Worm (Caenorhabditis elegans) whole organism, L2 larva: Measurements from ENCODE around the gene fipr-15.

Experiments used
- C34F6.9 ChIP-seq: fragments of 150-350 bp; optimal IDR thresholded peaks from 2 replicates; lab custom pipeline; 2014; ENCODE audit warnings: missing biosample characterization, missing genetic modification characterization
- R02D3.7 ChIP-seq: fragments of 150-350 bp; optimal IDR thresholded peaks from 2 replicates; lab custom pipeline; 2014; ENCODE audit warnings: missing biosample characterization, missing genetic modification characterization
- Y55F3AM.14 ChIP-seq: fragments of 200-800 bp; sonication (Bioruptor generic); optimal IDR thresholded peaks from 2 replicates; lab custom pipeline; 2018; ENCODE audit warnings: mild to moderate bottlenecking, missing genetic modification characterization, missing compliant biosample characterization
- ZK546.5 ChIP-seq: sonication (generic microtip); optimal IDR thresholded peaks from 2 replicates; lab custom pipeline; 2017; ENCODE audit warnings: missing biosample characterization, missing genetic modification characterization
- alr-1 ChIP-seq: fragments of 150-350 bp; optimal IDR thresholded peaks from 2 replicates; lab custom pipeline; 2014; ENCODE audit warnings: missing biosample characterization, missing genetic modification characterization
- aly-2 ChIP-seq: fragments of 150-350 bp; optimal IDR thresholded peaks from 2 replicates; lab custom pipeline; 2014; ENCODE audit warnings: missing biosample characterization, missing genetic modification characterization
- blmp-1 ChIP-seq: sonication (generic microtip); optimal IDR thresholded peaks from 2 replicates; lab custom pipeline; 2017; ENCODE audit warnings: missing genetic modification characterization, mild to moderate bottlenecking, missing compliant biosample characterization, antibody characterized with exemption, moderate library complexity; ENCODE audit not compliant: insufficient read depth
- ceh-82 ChIP-seq: fragments of 150-350 bp; optimal IDR thresholded peaks from 2 replicates; lab custom pipeline; 2014; ENCODE audit warnings: missing biosample characterization, missing genetic modification characterization
- crh-2 ChIP-seq: sonication (generic microtip); optimal IDR thresholded peaks from 2 replicates; lab custom pipeline; 2017; ENCODE audit warnings: missing biosample characterization, missing genetic modification characterization
- dmd-4 ChIP-seq: sonication (generic microtip); optimal IDR thresholded peaks from 2 replicates; lab custom pipeline; 2017; ENCODE audit warnings: missing biosample characterization, missing genetic modification characterization
- egl-27 ChIP-seq: sonication (generic microtip); optimal IDR thresholded peaks from 3 replicates; lab custom pipeline; 2017; ENCODE audit warnings: missing biosample characterization, missing genetic modification reagents, missing genetic modification characterization
- elt-1 ChIP-seq: fragments of 150-350 bp; optimal IDR thresholded peaks from 2 replicates; lab custom pipeline; 2014; ENCODE audit warnings: missing biosample characterization, missing genetic modification characterization
- elt-3 ChIP-seq: sonication (generic microtip); optimal IDR thresholded peaks from 2 replicates; lab custom pipeline; 2017; ENCODE audit warnings: missing biosample characterization, missing genetic modification characterization
- fos-1 ChIP-seq: fragments of 150-350 bp; optimal IDR thresholded peaks from 2 replicates; lab custom pipeline; 2014; ENCODE audit warnings: missing biosample characterization, missing genetic modification characterization
- gmeb-1 ChIP-seq: fragments of 150-350 bp; optimal IDR thresholded peaks from 2 replicates; lab custom pipeline; 2014; ENCODE audit warnings: missing biosample characterization, missing genetic modification characterization
- lin-11 ChIP-seq: fragments of 150-350 bp; sonication (generic microtip); optimal IDR thresholded peaks from 2 replicates; lab custom pipeline; 2014; ENCODE audit warnings: missing biosample characterization, missing genetic modification characterization, inconsistent platforms, mixed read lengths
- lin-13 ChIP-seq: fragments of 150-350 bp; optimal IDR thresholded peaks from 2 replicates; lab custom pipeline; 2014; ENCODE audit warnings: missing biosample characterization, missing genetic modification reagents, missing genetic modification characterization
- lin-39 ChIP-seq: fragments of 150-350 bp; optimal IDR thresholded peaks from 2 replicates; lab custom pipeline; 2014; ENCODE audit warnings: missing biosample characterization, missing genetic modification reagents, missing genetic modification characterization
- lsy-2 ChIP-seq, 2 experiments: fragments of 150-350 bp in 1 of 2; sonication (generic microtip) in 1 of 2; optimal IDR thresholded peaks; 2 replicates each; lab custom pipeline; 2014 to 2017; ENCODE audit warnings: missing biosample characterization in 2 of 2, missing genetic modification characterization in 2 of 2
- mab-5 ChIP-seq: fragments of 150-350 bp; optimal IDR thresholded peaks from 2 replicates; lab custom pipeline; 2014; ENCODE audit warnings: missing biosample characterization, missing genetic modification characterization
- mbf-1 ChIP-seq: sonication (generic microtip); optimal IDR thresholded peaks from 2 replicates; lab custom pipeline; 2017; ENCODE audit warnings: missing biosample characterization, missing genetic modification characterization
- mdl-1 ChIP-seq, 2 experiments: fragments of 150-350 bp in 1 of 2; sonication (generic microtip) in 1 of 2; optimal IDR thresholded peaks; 2 replicates each; lab custom pipeline; 2017; ENCODE audit warnings: missing biosample characterization in 2 of 2, missing genetic modification characterization in 2 of 2
- nhr-10 ChIP-seq: sonication (generic microtip); optimal IDR thresholded peaks from 2 replicates; lab custom pipeline; 2017; ENCODE audit warnings: missing biosample characterization, missing genetic modification characterization
- nhr-12 ChIP-seq: fragments of 150-350 bp; optimal IDR thresholded peaks from 2 replicates; lab custom pipeline; 2014; ENCODE audit warnings: missing biosample characterization, missing genetic modification characterization
- nhr-129 ChIP-seq: fragments of 150-350 bp; optimal IDR thresholded peaks from 2 replicates; lab custom pipeline; 2014; ENCODE audit warnings: missing biosample characterization, missing genetic modification characterization
- nhr-21 ChIP-seq: fragments of 150-350 bp; optimal IDR thresholded peaks from 2 replicates; lab custom pipeline; 2014; ENCODE audit warnings: missing biosample characterization, missing genetic modification characterization
- nhr-237 ChIP-seq: fragments of 150-350 bp; optimal IDR thresholded peaks from 2 replicates; lab custom pipeline; 2014; ENCODE audit warnings: missing biosample characterization, missing genetic modification characterization
- nhr-25 ChIP-seq: fragments of 150-350 bp; sonication (generic microtip); optimal IDR thresholded peaks from 3 replicates; lab custom pipeline; 2014; ENCODE audit warnings: missing biosample characterization, missing genetic modification characterization
- nhr-6 ChIP-seq: fragments of 150-350 bp; optimal IDR thresholded peaks from 2 replicates; lab custom pipeline; 2014; ENCODE audit warnings: missing biosample characterization, missing genetic modification characterization
- nhr-77 ChIP-seq: fragments of 150-350 bp; optimal IDR thresholded peaks from 2 replicates; lab custom pipeline; 2014; ENCODE audit warnings: missing biosample characterization, missing genetic modification characterization
- skn-1 ChIP-seq: sonication (generic microtip); optimal IDR thresholded peaks from 2 replicates; lab custom pipeline; 2017; ENCODE audit warnings: missing biosample characterization, missing genetic modification characterization
- sma-3 ChIP-seq: sonication (generic microtip); optimal IDR thresholded peaks from 2 replicates; lab custom pipeline; 2016; ENCODE audit warnings: missing genetic modification reagents, missing genetic modification characterization, missing compliant biosample characterization
- sma-9 ChIP-seq, 2 experiments: fragments of 150-350 bp in 1 of 2; sonication (generic microtip) in 1 of 2; optimal IDR thresholded peaks; 2 replicates each; lab custom pipeline; 2014 to 2016; ENCODE audit warnings: missing genetic modification characterization in 2 of 2, mild to moderate bottlenecking in 1 of 2, missing biosample characterization in 1 of 2, missing compliant biosample characterization in 1 of 2, missing genetic modification reagents in 1 of 2, moderate library complexity in 1 of 2
- unc-39 ChIP-seq: fragments of 150-350 bp; optimal IDR thresholded peaks from 2 replicates; lab custom pipeline; 2014; ENCODE audit warnings: missing biosample characterization, missing genetic modification characterization
- unc-55 ChIP-seq: fragments of 150-350 bp; sonication (generic microtip); optimal IDR thresholded peaks from 3 replicates; lab custom pipeline; 2014; ENCODE audit warnings: missing biosample characterization, missing genetic modification reagents, missing genetic modification characterization
- unc-62 ChIP-seq: fragments of 150-350 bp; optimal IDR thresholded peaks from 2 replicates; lab custom pipeline; 2014; ENCODE audit warnings: missing biosample characterization, missing genetic modification reagents, missing genetic modification characterization
- zag-1 ChIP-seq: fragments of 150-350 bp; optimal IDR thresholded peaks from 2 replicates; lab custom pipeline; 2014; ENCODE audit warnings: missing biosample characterization, missing genetic modification characterization
- ztf-1 ChIP-seq: fragments of 200-800 bp; sonication (Bioruptor generic); conservative IDR thresholded peaks from 2 replicates; pipeline ENCODE4 v1.3.6; 2022; ENCODE audit warnings: missing genetic modification characterization, missing compliant biosample characterization
- ztf-11 ChIP-seq: sonication (generic microtip); optimal IDR thresholded peaks from 2 replicates; lab custom pipeline; 2017; ENCODE audit warnings: missing biosample characterization, missing genetic modification characterization
- ztf-4 ChIP-seq: fragments of 150-350 bp; optimal IDR thresholded peaks from 2 replicates; lab custom pipeline; 2014; ENCODE audit warnings: missing biosample characterization, missing genetic modification characterization

The fipr-15 gene

ce11 chrIV:10900083-10900482 lies 19.7 kb downstream of the fipr-15 start, which contains the start of gene srlf-30:
Gene srlf-30 (plus strand): TSS chrIV:10900383.
- no peak for TF ChIP-seq nhr-10 (tag; lab: Kevin White, UChicago)
- TF ChIP-seq ceh-82, result no peak
- TF ChIP-seq unc-55, result no peak
- no peak for TF ChIP-seq Y55F3AM.14 (GFP tag; lab: Kevin White, UChicago)
- TF ChIP-seq alr-1 (tag; lab: Kevin White, UChicago), result no peak
- TF ChIP-seq lin-13 (GFP tag; lab: Kevin White, UChicago), result no peak
- no peak for TF ChIP-seq mab-5
- no peak for TF ChIP-seq dmd-4 (tag; lab: Kevin White, UChicago)
- TF ChIP-seq mdl-1 (tag; optimal IDR thresholded peaks at IDR 0.05; lab: Kevin White, UChicago), result no peak
- no peak for TF ChIP-seq R02D3.7
- TF ChIP-seq fos-1 (tag; lab: Kevin White, UChicago), result no peak
- no peak for TF ChIP-seq nhr-25
- TF ChIP-seq elt-3 (tag; lab: Kevin White, UChicago), result no peak
- no peak for TF ChIP-seq nhr-6 (tag; lab: Kevin White, UChicago)
- no peak for TF ChIP-seq nhr-237 (tag; lab: Kevin White, UChicago)

- TF ChIP-seq nhr-21 (tag; lab: Kevin White, UChicago) (no peak), fos-1 (tag; lab: Kevin White, UChicago) (no peak), mbf-1 (no peak), skn-1 (no peak)
- TF ChIP-seq, all 48 proteins: peak for 0
These were observed 22.1 kb downstream of the fipr-15 start for ce11 chrIV:10902476-10902875.

ce11 chrIV:10904282-10904681 lies 23.9 kb downstream of the fipr-15 start, which contains the start of gene ZK596.3:
Gene ZK596.3 (minus strand): TSS chrIV:10904382.
- TF ChIP-seq dmd-4 (tag; lab: Kevin White, UChicago) (no peak), mdl-1 (tag; optimal IDR thresholded peaks at IDR 0.05; lab: Kevin White, UChicago) (no peak), nhr-237 (tag; lab: Kevin White, UChicago) (no peak), nhr-77 (no peak), unc-55 (no peak), C34F6.9 (tag; lab: Kevin White, UChicago) (no peak), unc-39 (no peak), blmp-1 (tag; lab: Kevin White, UChicago) (no peak), skn-1 (no peak), ztf-11 (tag; lab: Kevin White, UChicago) (no peak), nhr-6 (tag; lab: Kevin White, UChicago) (no peak), egl-27 (no peak), sma-3 (GFP tag; lab: Kevin White, UChicago) (no peak), elt-3 (tag; lab: Kevin White, UChicago) (no peak), lin-11 (no peak), ZK546.5 (tag; lab: Kevin White, UChicago) (no peak)

DNA sequence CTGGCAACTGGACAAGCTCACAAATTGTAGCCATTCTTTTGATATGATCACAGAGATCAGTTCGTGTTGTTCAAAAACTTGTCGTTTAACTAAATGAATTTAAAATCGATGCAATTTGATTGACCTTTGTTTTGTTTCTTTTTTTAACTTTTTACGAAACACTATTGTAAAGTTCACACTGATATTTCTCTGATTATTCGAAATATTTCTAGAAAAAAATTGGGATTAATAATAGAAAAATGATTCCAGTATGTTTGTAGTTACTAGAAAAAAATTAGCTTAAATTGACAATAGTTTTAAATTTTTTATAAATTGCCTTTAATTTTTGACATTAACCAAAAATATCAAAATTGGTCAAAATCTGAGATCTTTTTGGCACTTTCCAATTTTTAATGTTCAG lies 28.8 kb downstream of the fipr-15 start, which contains the start of gene ZK596.2:
TSS of gene ZK596.2 (minus strand) at position 101 of the 400 bp plus-strand sequence.
- TF ChIP-seq gmeb-1 (no peak), ztf-4 (tag; lab: Kevin White, UChicago) (no peak), skn-1 (no peak), lin-13 (GFP tag; lab: Kevin White, UChicago) (no peak), Y55F3AM.14 (GFP tag; lab: Kevin White, UChicago) (no peak), nhr-25 (no peak), nhr-12 (tag; lab: Kevin White, UChicago) (no peak), aly-2 (tag; lab: Kevin White, UChicago) (no peak), crh-2 (no peak), ztf-1 (no peak), nhr-77 (no peak), lsy-2 (tag; optimal IDR thresholded peaks at IDR 0.05; lab: Kevin White, UChicago) (no peak), elt-1 (tag; lab: Kevin White, UChicago) (no peak), blmp-1 (tag; lab: Kevin White, UChicago) (no peak)

DNA sequence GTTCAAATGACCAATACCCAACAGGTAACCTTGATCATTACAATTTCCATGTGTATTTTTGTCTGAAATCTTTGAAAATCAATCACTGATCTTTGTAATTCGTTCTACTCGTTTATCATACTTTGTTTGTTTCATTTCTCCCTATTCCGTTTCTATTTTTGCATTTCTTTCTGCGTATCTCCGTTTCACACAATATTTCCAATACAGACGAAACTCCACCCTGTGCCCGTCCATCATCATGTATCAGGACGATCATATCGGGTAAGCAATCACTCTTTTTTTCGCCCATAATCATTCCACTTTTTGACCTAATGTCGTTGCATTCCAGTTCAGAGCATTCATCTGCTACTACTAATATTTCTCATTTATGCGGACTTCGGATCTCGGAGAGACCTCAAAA lies 29.3 kb downstream of the fipr-15 start, which contains the start of gene pyk-2:
TSS of gene pyk-2 (plus strand) at position 206 of the 400 bp plus-strand sequence.
- TF ChIP-seq R02D3.7 (no peak), nhr-25 (no peak), lin-39 (tag; lab: Kevin White, UChicago) (no peak), sma-9 (GFP tag; optimal IDR thresholded peaks at IDR 0.05; lab: Kevin White, UChicago) (peak; percentile 78), sma-9 (tag; optimal IDR thresholded peaks at IDR 0.05; lab: Kevin White, UChicago) (no peak), unc-62 (no peak), nhr-237 (tag; lab: Kevin White, UChicago) (no peak), zag-1 (tag; lab: Kevin White, UChicago) (no peak), C34F6.9 (tag; lab: Kevin White, UChicago) (no peak), crh-2 (peak; percentile 64), sma-3 (GFP tag; lab: Kevin White, UChicago) (peak; percentile 48), ceh-82 (no peak), nhr-129 (peak; percentile 45), fos-1 (tag; lab: Kevin White, UChicago) (peak; percentile 70), unc-39 (no peak)
